Fruit fly (Drosophila melanogaster) whole organism, embryonic: ENCODE results near the gene Pka-C3.

Experiments used
- B-H2 ChIP-seq: fragments of 200-800 bp; sonication (Bioruptor generic); optimal IDR thresholded peaks from 2 replicates; lab custom pipeline; 2018; ENCODE audit warnings: missing biosample characterization, mild to moderate bottlenecking, missing genetic modification characterization
- BEAF-32 ChIP-seq: fragments of 200-800 bp; sonication (Bioruptor generic); optimal IDR thresholded peaks from 3 replicates; lab custom pipeline; 2017; ENCODE audit warnings: missing biosample characterization, missing genetic modification characterization, mild to moderate bottlenecking, moderate library complexity, missing genetic modification reagents
- CG12219 ChIP-seq: fragments of 200-800 bp; sonication (Bioruptor generic); optimal IDR thresholded peaks from 3 replicates; lab custom pipeline; 2018; ENCODE audit warnings: missing biosample characterization, mild to moderate bottlenecking, missing genetic modification characterization
- CG12744 ChIP-seq: fragments of 200-800 bp; sonication (Bioruptor generic); optimal IDR thresholded peaks from 2 replicates; lab custom pipeline; 2016; ENCODE audit warnings: missing biosample characterization, missing genetic modification characterization
- CG13123 ChIP-seq: fragments of 200-800 bp; sonication (Bioruptor generic); optimal IDR thresholded peaks from 2 replicates; lab custom pipeline; 2016; ENCODE audit warnings: missing biosample characterization, missing genetic modification characterization
- CG15269 ChIP-seq: fragments of 200-800 bp; sonication (Bioruptor generic); optimal IDR thresholded peaks from 2 replicates; lab custom pipeline; 2018; ENCODE audit warnings: missing biosample characterization, mild to moderate bottlenecking, missing genetic modification characterization, moderate library complexity
- CG1529 ChIP-seq: fragments of 200-800 bp; sonication (Bioruptor generic); optimal IDR thresholded peaks from 3 replicates; lab custom pipeline; 2018; ENCODE audit warnings: missing biosample characterization, missing genetic modification characterization
- CG15514 ChIP-seq: fragments of 200-800 bp; sonication (Bioruptor generic); optimal IDR thresholded peaks from 3 replicates; lab custom pipeline; 2017; ENCODE audit warnings: missing biosample characterization, missing genetic modification characterization, mild to moderate bottlenecking, moderate library complexity, missing genetic modification reagents
- CG16815 ChIP-seq: fragments of 200-800 bp; sonication (Bioruptor generic); optimal IDR thresholded peaks from 3 replicates; lab custom pipeline; 2017; ENCODE audit warnings: missing biosample characterization, mild to moderate bottlenecking, missing genetic modification characterization
- CG17912 ChIP-seq: fragments of 200-800 bp; sonication (Bioruptor generic); optimal IDR thresholded peaks from 2 replicates; lab custom pipeline; 2018; ENCODE audit warnings: missing biosample characterization, mild to moderate bottlenecking, missing genetic modification characterization
- CG1792 ChIP-seq: fragments of 200-800 bp; sonication (Bioruptor generic); optimal IDR thresholded peaks from 2 replicates; lab custom pipeline; 2016; ENCODE audit warnings: missing biosample characterization, missing genetic modification characterization
- CG2875 ChIP-seq: fragments of 200-800 bp; sonication (Bioruptor generic); optimal IDR thresholded peaks from 2 replicates; lab custom pipeline; 2017; ENCODE audit warnings: missing biosample characterization, mild to moderate bottlenecking, missing genetic modification characterization, missing genetic modification reagents
- CG34376 ChIP-seq: fragments of 200-800 bp; sonication (Bioruptor generic); optimal IDR thresholded peaks from 2 replicates; lab custom pipeline; 2018; ENCODE audit warnings: missing biosample characterization, mild to moderate bottlenecking, missing genetic modification characterization
- CG4328 ChIP-seq: fragments of 200-800 bp; sonication (Bioruptor generic); optimal IDR thresholded peaks from 3 replicates; lab custom pipeline; 2017; ENCODE audit warnings: missing biosample characterization, missing genetic modification reagents, missing genetic modification characterization
- CG6254 ChIP-seq: fragments of 200-800 bp; sonication (Bioruptor generic); optimal IDR thresholded peaks from 3 replicates; lab custom pipeline; 2017; ENCODE audit warnings: mild to moderate bottlenecking, missing biosample characterization, missing genetic modification reagents, missing genetic modification characterization
- CG6654 ChIP-seq: fragments of 200-800 bp; sonication (Bioruptor generic); optimal IDR thresholded peaks from 2 replicates; lab custom pipeline; 2017; ENCODE audit warnings: missing biosample characterization, mild to moderate bottlenecking, missing genetic modification characterization
- CG6683 ChIP-seq: fragments of 200-800 bp; sonication (Bioruptor generic); optimal IDR thresholded peaks from 2 replicates; lab custom pipeline; 2017; ENCODE audit warnings: missing biosample characterization, mild to moderate bottlenecking, missing genetic modification characterization, missing genetic modification reagents
- CG7839 ChIP-seq: fragments of 200-800 bp; sonication (Bioruptor generic); optimal IDR thresholded peaks from 3 replicates; lab custom pipeline; 2018; ENCODE audit warnings: missing biosample characterization, mild to moderate bottlenecking, missing genetic modification characterization, moderate library complexity
- CHES-1-like ChIP-seq: fragments of 200-800 bp; sonication (Bioruptor generic); optimal IDR thresholded peaks from 2 replicates; lab custom pipeline; 2016; ENCODE audit warnings: missing biosample characterization, missing genetic modification characterization
- CTCF ChIP-seq: fragments of 200-800 bp; sonication (Bioruptor generic); optimal IDR thresholded peaks from 2 replicates; lab custom pipeline; 2017; ENCODE audit warnings: missing biosample characterization, mild to moderate bottlenecking, missing genetic modification characterization, moderate library complexity
- Camta ChIP-seq: fragments of 200-800 bp; sonication (Bioruptor generic); optimal IDR thresholded peaks from 2 replicates; lab custom pipeline; 2016; ENCODE audit warnings: missing biosample characterization, missing genetic modification characterization
- D19A ChIP-seq: fragments of 200-800 bp; optimal IDR thresholded peaks from 3 replicates; lab custom pipeline; 2019; ENCODE audit warnings: missing biosample characterization, mild to moderate bottlenecking, missing genetic modification characterization, moderate library complexity
- Dbx ChIP-seq: fragments of 200-800 bp; sonication (Bioruptor generic); IDR thresholded peaks from 3 replicates; pipeline ENCODE4 v1.3.6; 2022; ENCODE audit warnings: missing biosample characterization, missing genetic modification characterization
- Deaf1 ChIP-seq: fragments of 200-800 bp; optimal IDR thresholded peaks from 3 replicates; lab custom pipeline; 2019; ENCODE audit warnings: missing biosample characterization, mild to moderate bottlenecking, missing genetic modification characterization, moderate library complexity
- Dek ChIP-seq: fragments of 200-800 bp; sonication (Bioruptor generic); optimal IDR thresholded peaks from 3 replicates; lab custom pipeline; 2019; ENCODE audit warnings: missing biosample characterization, mild to moderate bottlenecking, missing genetic modification characterization, moderate library complexity
- Elba2 ChIP-seq: fragments of 200-800 bp; sonication (Bioruptor generic); optimal IDR thresholded peaks from 3 replicates; lab custom pipeline; 2016; ENCODE audit warnings: missing biosample characterization, missing genetic modification characterization
- HHEX ChIP-seq: fragments of 200-800 bp; sonication (Bioruptor generic); optimal IDR thresholded peaks from 3 replicates; lab custom pipeline; 2017; ENCODE audit warnings: missing biosample characterization, mild to moderate bottlenecking, missing genetic modification characterization, missing genetic modification reagents
- HLH4C ChIP-seq: fragments of 200-800 bp; sonication (Bioruptor generic); IDR thresholded peaks from 3 replicates; pipeline ENCODE4 v1.3.6; 2022; ENCODE audit warnings: missing biosample characterization, missing genetic modification characterization; ENCODE audit not compliant: partially characterized antibody
- Hr3 ChIP-seq: fragments of 200-800 bp; sonication (Bioruptor generic); optimal IDR thresholded peaks from 3 replicates; lab custom pipeline; 2016; ENCODE audit warnings: missing biosample characterization, missing genetic modification characterization
- Max ChIP-seq: fragments of 200-800 bp; sonication (Bioruptor generic); optimal IDR thresholded peaks from 2 replicates; lab custom pipeline; 2016; ENCODE audit warnings: missing biosample characterization, mild to moderate bottlenecking, missing genetic modification characterization
- Mrtf ChIP-seq: fragments of 200-800 bp; sonication (Bioruptor generic); IDR thresholded peaks from 3 replicates; pipeline ENCODE4 v1.3.6; 2022; ENCODE audit warnings: missing biosample characterization, missing genetic modification characterization
- Nf-YB ChIP-seq: fragments of 200-800 bp; sonication (Bioruptor generic); optimal IDR thresholded peaks from 3 replicates; lab custom pipeline; 2019; ENCODE audit warnings: missing biosample characterization, mild to moderate bottlenecking, missing genetic modification characterization, moderate library complexity
- Ravus ChIP-seq: fragments of 200-800 bp; sonication (Bioruptor generic); IDR thresholded peaks from 2 replicates; pipeline ENCODE4 v1.3.6; 2022; ENCODE audit warnings: missing biosample characterization, missing genetic modification characterization
- Spps ChIP-seq: fragments of 200-800 bp; sonication (Bioruptor generic); optimal IDR thresholded peaks from 2 replicates; lab custom pipeline; 2018; ENCODE audit warnings: missing biosample characterization, mild to moderate bottlenecking, missing genetic modification characterization
- bbx ChIP-seq: fragments of 200-800 bp; sonication (Bioruptor generic); IDR thresholded peaks from 2 replicates; pipeline ENCODE4 v1.3.6; 2022; ENCODE audit warnings: missing biosample characterization, missing genetic modification characterization; ENCODE audit not compliant: partially characterized antibody
- btn ChIP-seq: fragments of 200-800 bp; sonication (Bioruptor generic); optimal IDR thresholded peaks from 2 replicates; lab custom pipeline; 2016; ENCODE audit warnings: missing biosample characterization, missing genetic modification characterization
- chm ChIP-seq: fragments of 200-800 bp; sonication (Bioruptor generic); IDR thresholded peaks from 2 replicates; pipeline ENCODE4 v1.3.6; 2022; ENCODE audit warnings: missing biosample characterization, missing genetic modification characterization
- dpn ChIP-seq, 2 experiments: fragments of 200-800 bp; sonication (Bioruptor generic); optimal IDR thresholded peaks; 3 replicates each; lab custom pipeline; 2016; ENCODE audit warnings: missing biosample characterization in 2 of 2, missing genetic modification characterization in 2 of 2
- dysf ChIP-seq: fragments of 200-800 bp; sonication (Bioruptor generic); IDR thresholded peaks from 3 replicates; pipeline ENCODE4 v1.3.6; 2022; ENCODE audit warnings: missing biosample characterization, missing genetic modification characterization
- pzg ChIP-seq: fragments of 200-800 bp; sonication (Bioruptor generic); optimal IDR thresholded peaks from 3 replicates; lab custom pipeline; 2018; ENCODE audit warnings: missing biosample characterization, mild to moderate bottlenecking, missing genetic modification characterization, moderate library complexity
- seq ChIP-seq: fragments of 200-800 bp; sonication (Bioruptor generic); IDR thresholded peaks from 2 replicates; pipeline ENCODE4 v1.3.6; 2022; ENCODE audit warnings: missing biosample characterization, missing genetic modification characterization
- so ChIP-seq: fragments of 200-800 bp; sonication (Bioruptor generic); IDR thresholded peaks from 3 replicates; pipeline ENCODE4 v1.3.6; 2022; ENCODE audit warnings: missing biosample characterization, missing genetic modification characterization
- sqz ChIP-seq: fragments of 200-800 bp; sonication (Bioruptor generic); optimal IDR thresholded peaks from 3 replicates; lab custom pipeline; 2018; ENCODE audit warnings: missing biosample characterization, mild to moderate bottlenecking, missing genetic modification characterization
- sug ChIP-seq: fragments of 200-800 bp; optimal IDR thresholded peaks from 2 replicates; lab custom pipeline; 2019; ENCODE audit warnings: missing biosample characterization, mild to moderate bottlenecking, missing genetic modification characterization, moderate library complexity
- tna ChIP-seq: fragments of 200-800 bp; sonication (Bioruptor generic); IDR thresholded peaks from 2 replicates; pipeline ENCODE4 v1.3.6; 2022; ENCODE audit warnings: missing biosample characterization, missing genetic modification characterization; ENCODE audit not compliant: partially characterized antibody
- toy ChIP-seq: fragments of 200-800 bp; sonication (Bioruptor generic); IDR thresholded peaks from 2 replicates; pipeline ENCODE4 v1.3.6; 2022; ENCODE audit warnings: missing biosample characterization, missing genetic modification characterization
- tup ChIP-seq: fragments of 200-800 bp; sonication (Bioruptor generic); optimal IDR thresholded peaks from 2 replicates; lab custom pipeline; 2016; ENCODE audit warnings: missing biosample characterization, mild to moderate bottlenecking, missing genetic modification characterization, moderate library complexity
- usp ChIP-seq: fragments of >200 bp; optimal IDR thresholded peaks from 2 replicates; lab custom pipeline; 2017; ENCODE audit warnings: missing biosample characterization, missing genetic modification characterization
- wek ChIP-seq: fragments of 200-800 bp; sonication (Bioruptor generic); optimal IDR thresholded peaks from 3 replicates; lab custom pipeline; 2018; ENCODE audit warnings: missing biosample characterization, mild to moderate bottlenecking, missing genetic modification characterization, moderate library complexity
- zen2 ChIP-seq: fragments of 200-800 bp; sonication (Bioruptor generic); IDR thresholded peaks from 3 replicates; pipeline ENCODE4 v1.3.6; 2022; ENCODE audit warnings: missing biosample characterization, missing genetic modification characterization; ENCODE audit not compliant: partially characterized antibody

Gene Pka-C3

dm6 chr3L:15921043-15921621 is 33.5 kb downstream of the Pka-C3 start (continued):
- TF ChIP-seq Hr3 (peak; percentile 31), CG6254 (peak; percentile 38), so (GFP tag; lab: Robert Waterston, UW) (0 out of 3 replicates have a peak, but pooled peaks have one; percentile 8), Spps (no peak), CG13123 (GFP tag; lab: Kevin White, UChicago) (no peak), CG6683 (GFP tag; lab: Kevin White, UChicago) (peak; percentile 24), CG16815 (GFP tag; lab: Kevin White, UChicago) (peak; percentile 18), wek (GFP tag; lab: Kevin White, UChicago) (no peak), CG17912 (GFP tag; lab: Kevin White, UChicago) (no peak), sug (tag; lab: Kevin White, UChicago) (peak; percentile 39), Mrtf (GFP tag; lab: Robert Waterston, UW) (no peak), CG12219 (GFP tag; lab: Kevin White, UChicago) (no peak), Dek (peak; percentile 42), tup (no peak), Max (GFP tag; lab: Kevin White, UChicago) (no peak), CG6654 (GFP tag; lab: Kevin White, UChicago) (no peak), CG15269 (peak; percentile 66), HHEX (GFP tag; lab: Kevin White, UChicago) (peak; percentile 57), CG4328 (GFP tag; lab: Kevin White, UChicago) (peak; percentile 51), Camta (GFP tag; lab: Kevin White, UChicago) (no peak), D19A (tag; lab: Kevin White, UChicago) (peak; percentile 20), CTCF (GFP tag; lab: Kevin White, UChicago) (no peak), BEAF-32 (GFP tag; lab: Kevin White, UChicago) (no peak), tna (no peak), CG7839 (tag; lab: Kevin White, UChicago) (peak; percentile 67), CG12744 (GFP tag; lab: Kevin White, UChicago) (no peak), CHES-1-like (no peak), CG15514 (GFP tag; lab: Kevin White, UChicago) (peak; percentile 21), CG1529 (GFP tag; lab: Kevin White, UChicago) (no peak), dpn (GFP tag; optimal IDR thresholded peaks at IDR 0.05; lab: Kevin White, UChicago) (peak; percentile 21 to 33), dysf (GFP tag; lab: Robert Waterston, UW) (peak; percentile 62; the same call in 2 of the 3 replicates), seq (GFP tag; lab: Robert Waterston, UW) (peak; percentile 77), pzg (no peak), CG2875 (GFP tag; lab: Kevin White, UChicago) (peak; percentile 6), bbx (GFP tag; lab: Robert Waterston, UW) (no peak), Deaf1 (tag; lab: Kevin White, UChicago) (peak; percentile 6), B-H2 (GFP tag; lab: Kevin White, UChicago) (no peak), toy (GFP tag; lab: Robert Waterston, UW) (no peak), chm (GFP tag; lab: Robert Waterston, UW) (no peak), Ravus (no peak), CG34376 (peak; percentile 70), HLH4C (GFP tag; lab: Robert Waterston, UW) (no peak), Elba2 (GFP tag; lab: Kevin White, UChicago) (no peak), btn (GFP tag; lab: Kevin White, UChicago) (no peak), Dbx (GFP tag; lab: Robert Waterston, UW) (peak; percentile 26; the same call in 1 of the 3 replicates), zen2 (GFP tag; lab: Robert Waterston, UW) (no peak), Nf-YB (GFP tag; lab: Kevin White, UChicago) (peak; percentile 10), CG1792 (GFP tag; lab: Kevin White, UChicago) (no peak), sqz (GFP tag; lab: Kevin White, UChicago) (peak; percentile 45), usp (GFP tag; lab: Kevin White, UChicago) (no peak)
